Fruit fly (Drosophila melanogaster): Measurements from ENCODE around the gene Cpr64Ac.
A peak's percentile ranks its signal among the peaks of the same experiment; 100 is the strongest.

Gene Cpr64Ac

dm6 chr3L:4186659-4187058 lies 26.1 kb downstream of the Cpr64Ac start, which contains the start of gene VhaM9.7-c (continued):
- no peak for TF ChIP-seq toy (GFP tag; IDR thresholded peaks at IDR 0.05)
- TF ChIP-seq CG12104 (GFP tag; optimal IDR thresholded peaks at IDR 0.05): no peak
- TF ChIP-seq sqz (GFP tag; optimal IDR thresholded peaks at IDR 0.05): peak; percentile 6
- TF ChIP-seq jumu (GFP tag; optimal IDR thresholded peaks at IDR 0.05): no peak
- peak; percentile 53 for TF ChIP-seq CHES-1-like (GFP tag; optimal IDR thresholded peaks at IDR 0.05)
- TF ChIP-seq slbo (GFP tag; IDR thresholded peaks at IDR 0.05): peak; percentile 53; the same call in 1 of the 2 replicates
- TF ChIP-seq Dip3 (GFP tag; optimal IDR thresholded peaks at IDR 0.05): peak; percentile 8
- TF ChIP-seq az2 (GFP tag; optimal IDR thresholded peaks at IDR 0.05): no peak
- peak; percentile 37 for TF ChIP-seq nerfin-1 (tag; optimal IDR thresholded peaks at IDR 0.05)
- TF ChIP-seq CG13624 (GFP tag; optimal IDR thresholded peaks at IDR 0.05): peak; percentile 47
- TF ChIP-seq gfzf (GFP tag; optimal IDR thresholded peaks at IDR 0.05): peak; percentile 81
- peak; percentile 15 for TF ChIP-seq Meics (GFP tag; optimal IDR thresholded peaks at IDR 0.05)
- TF ChIP-seq dpn (GFP tag; optimal IDR thresholded peaks at IDR 0.05): peak; percentile 48 to 50
- peak; percentile 12; the same call in 1 of the 2 replicates for TF ChIP-seq lmd (GFP tag; IDR thresholded peaks at IDR 0.05)
- TF ChIP-seq Rfx (GFP tag; IDR thresholded peaks at IDR 0.05): peak; percentile 72
- TF ChIP-seq dati (GFP tag; IDR thresholded peaks at IDR 0.05): no peak
- no peak for TF ChIP-seq CG17568 (GFP tag; optimal IDR thresholded peaks at IDR 0.05)
- no peak for TF ChIP-seq fd3F (GFP tag; optimal IDR thresholded peaks at IDR 0.05)
- 0 out of 2 replicates have a peak, but pooled peaks have one; percentile 7 for TF ChIP-seq CG1024 (GFP tag; IDR thresholded peaks at IDR 0.05)
- TF ChIP-seq HmgD (GFP tag; optimal IDR thresholded peaks at IDR 0.05): peak; percentile 20
- no peak for TF ChIP-seq H2.0 (GFP tag; IDR thresholded peaks at IDR 0.05)
- peak; percentile 54; the same call in 1 of the 2 replicates for TF ChIP-seq onecut (GFP tag; IDR thresholded peaks at IDR 0.05)
- TF ChIP-seq Scr (GFP tag; IDR thresholded peaks at IDR 0.05; ENCODE audit: partially characterized antibody): peak; percentile 28; the same call in 1 of the 2 replicates
- peak; percentile 38 for TF ChIP-seq Bteb2 (GFP tag; optimal IDR thresholded peaks at IDR 0.05)
- TF ChIP-seq CG12744 (GFP tag; optimal IDR thresholded peaks at IDR 0.05): peak; percentile 28
- peak; percentile 13 for TF ChIP-seq CG9437 (GFP tag; optimal IDR thresholded peaks at IDR 0.05)
- no peak for TF ChIP-seq CG3407 (GFP tag; optimal IDR thresholded peaks at IDR 0.05)
- peak; percentile 22 for TF ChIP-seq Fer3 (tag; optimal IDR thresholded peaks at IDR 0.05)
- TF ChIP-seq stc (GFP tag; IDR thresholded peaks at IDR 0.05): no peak
- peak; percentile 16 for TF ChIP-seq CG12391 (tag; optimal IDR thresholded peaks at IDR 0.05)
- peak; percentile 0 for TF ChIP-seq dm (GFP tag; optimal IDR thresholded peaks at IDR 0.05)
- TF ChIP-seq phol (tag; optimal IDR thresholded peaks at IDR 0.05): peak; percentile 39
- TF ChIP-seq jing (GFP tag; optimal IDR thresholded peaks at IDR 0.05): no peak
- peak in 1 of 3 experiments; percentile 33 for TF ChIP-seq Stat92E (GFP tag; optimal IDR thresholded peaks at IDR 0.05)
- TF ChIP-seq HLH3B (GFP tag; IDR thresholded peaks at IDR 0.05): no peak
- peak; percentile 2 for TF ChIP-seq CG12942 (GFP tag; optimal IDR thresholded peaks at IDR 0.05)
- TF ChIP-seq otp (GFP tag; IDR thresholded peaks at IDR 0.05): peak; percentile 45; the same call in 1 of the 3 replicates
- TF ChIP-seq CG4617 (GFP tag; optimal IDR thresholded peaks at IDR 0.05; ENCODE audit: borderline replicate concordance): peak; percentile 81
- no peak for TF ChIP-seq CG11723 (GFP tag; optimal IDR thresholded peaks at IDR 0.05)
- peak; percentile 65 for TF ChIP-seq trem (tag; optimal IDR thresholded peaks at IDR 0.05)
- TF ChIP-seq NfI (GFP tag; optimal IDR thresholded peaks at IDR 0.05): peak; percentile 61
- peak; percentile 2 for TF ChIP-seq Camta (GFP tag; optimal IDR thresholded peaks at IDR 0.05)
- TF ChIP-seq Antp (GFP tag; optimal IDR thresholded peaks at IDR 0.05): peak; percentile 33
- TF ChIP-seq hbn (GFP tag; IDR thresholded peaks at IDR 0.05; ENCODE audit: partially characterized antibody): peak; percentile 45; the same call in 1 of the 2 replicates
- TF ChIP-seq sob (GFP tag; IDR thresholded peaks at IDR 0.05): peak; percentile 68
- TF ChIP-seq lilli (GFP tag; optimal IDR thresholded peaks at IDR 0.05): peak; percentile 49
- TF ChIP-seq unc-4 (GFP tag; IDR thresholded peaks at IDR 0.05; ENCODE audit: partially characterized antibody): no peak
- TF ChIP-seq emc (GFP tag; optimal IDR thresholded peaks at IDR 0.05): peak; percentile 51
- TF ChIP-seq br (optimal IDR thresholded peaks at IDR 0.05): no peak
- TF ChIP-seq CG9797 (GFP tag; optimal IDR thresholded peaks at IDR 0.05): peak; percentile 52
- TF ChIP-seq CG10267 (tag; optimal IDR thresholded peaks at IDR 0.05): peak; percentile 96

All from whole organism, embryonic.